Worm (Caenorhabditis elegans) whole organism, L3 larva: ENCODE measurements around the gene R05G6.10.

ENCODE experiments used
- elt-1 ChIP-seq: fragments of 150-350 bp; optimal IDR thresholded peaks from 2 replicates; lab custom pipeline; 2014; ENCODE audit warnings: missing biosample characterization, missing genetic modification characterization
- nfya-1 ChIP-seq: sonication (generic microtip); optimal IDR thresholded peaks from 2 replicates; lab custom pipeline; 2017; ENCODE audit warnings: missing genetic modification characterization, mild to moderate bottlenecking, missing compliant biosample characterization, antibody characterized with exemption, moderate library complexity; ENCODE audit not compliant: insufficient read depth
- nhr-12 ChIP-seq: fragments of 150-350 bp; optimal IDR thresholded peaks from 2 replicates; lab custom pipeline; 2014; ENCODE audit warnings: missing biosample characterization, missing genetic modification characterization
- nhr-76 ChIP-seq: fragments of 150-350 bp; sonication (generic microtip); optimal IDR thresholded peaks from 5 replicates; lab custom pipeline; 2014; ENCODE audit warnings: missing biosample characterization, missing genetic modification characterization
- unc-62 ChIP-seq: fragments of 150-350 bp; sonication (generic microtip); optimal IDR thresholded peaks from 4 replicates; lab custom pipeline; 2014; ENCODE audit warnings: missing biosample characterization, missing genetic modification reagents, missing genetic modification characterization

DNA sequence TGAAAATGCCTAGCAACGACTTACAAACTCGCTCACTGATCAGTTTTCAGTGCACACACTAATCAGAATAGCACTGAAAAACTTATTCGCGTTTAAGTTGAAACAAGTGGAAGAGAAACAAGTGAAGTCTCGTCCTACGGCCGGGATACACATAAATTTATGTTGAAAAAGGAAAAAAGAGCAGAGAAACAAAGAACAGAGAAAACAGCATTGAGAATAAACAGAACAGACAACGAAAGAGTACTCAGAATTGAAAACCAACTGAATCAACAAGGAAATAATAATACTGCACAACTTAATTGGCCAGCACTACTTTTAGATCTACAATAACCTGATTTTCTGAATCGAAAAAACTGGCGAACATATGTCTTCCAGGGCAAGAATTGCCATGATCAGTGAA is 12.0 kb upstream of the R05G6.10 start, which contains the start of gene F49E8.6:
- TF ChIP-seq elt-1 (tag; lab: Kevin White, UChicago) (no peak), nfya-1 (peak; percentile 6), nhr-12 (tag; lab: Kevin White, UChicago) (no peak), unc-62 (GFP tag; lab: Kevin White, UChicago) (no peak), nhr-76 (tag; lab: Kevin White, UChicago) (no peak)
